Worm (Caenorhabditis elegans) whole organism, late embryonic: ENCODE results near the gene ncs-5.

Experiments
- C38D4.7 ChIP-seq: fragments of 200-800 bp; sonication (Bioruptor generic); optimal IDR thresholded peaks from 2 replicates; lab custom pipeline; 2018; ENCODE audit warnings: mild to moderate bottlenecking, missing genetic modification characterization, moderate library complexity, missing compliant biosample characterization
- K02D7.2 ChIP-seq: sonication (generic microtip); optimal IDR thresholded peaks from 2 replicates; lab custom pipeline; 2017; ENCODE audit warnings: mild to moderate bottlenecking, missing genetic modification characterization, missing compliant biosample characterization
- K09A11.1 ChIP-seq: sonication (generic microtip); optimal IDR thresholded peaks from 2 replicates; lab custom pipeline; 2017; ENCODE audit warnings: antibody characterized with exemption, mild to moderate bottlenecking, missing genetic modification characterization, missing compliant biosample characterization; ENCODE audit not compliant: insufficient read depth
- T23F11.4 ChIP-seq: fragments of 200-800 bp; sonication (Bioruptor generic); optimal IDR thresholded peaks from 2 replicates; lab custom pipeline; 2018; ENCODE audit warnings: mild to moderate bottlenecking, missing genetic modification characterization, missing compliant biosample characterization
- ahr-1 ChIP-seq: sonication (generic microtip); optimal IDR thresholded peaks from 2 replicates; lab custom pipeline; 2016; ENCODE audit warnings: missing genetic modification characterization, missing compliant biosample characterization
- ceh-14 ChIP-seq: sonication (generic microtip); optimal IDR thresholded peaks from 2 replicates; lab custom pipeline; 2016; ENCODE audit warnings: missing genotype, missing genetic modification characterization, missing compliant biosample characterization
- ceh-18 ChIP-seq: sonication (generic microtip); optimal IDR thresholded peaks from 2 replicates; lab custom pipeline; 2016; ENCODE audit warnings: missing genetic modification characterization, missing compliant biosample characterization
- ceh-19 ChIP-seq: fragments of 200-800 bp; sonication (Bioruptor generic); optimal IDR thresholded peaks from 2 replicates; lab custom pipeline; 2018; ENCODE audit warnings: mild to moderate bottlenecking, missing genetic modification characterization, missing compliant biosample characterization
- ceh-2 ChIP-seq: sonication (generic microtip); optimal IDR thresholded peaks from 2 replicates; lab custom pipeline; 2016; ENCODE audit warnings: missing genotype, missing genetic modification characterization, missing compliant biosample characterization
- ceh-22 ChIP-seq: sonication (generic microtip); optimal IDR thresholded peaks from 2 replicates; lab custom pipeline; 2017; ENCODE audit warnings: missing biosample characterization, missing genetic modification characterization
- ceh-30 ChIP-seq: fragments of 150-350 bp; optimal IDR thresholded peaks from 2 replicates; lab custom pipeline; 2014; ENCODE audit warnings: missing biosample characterization, missing genetic modification characterization
- ceh-31 ChIP-seq: sonication (generic microtip); optimal IDR thresholded peaks from 2 replicates; lab custom pipeline; 2016; ENCODE audit warnings: missing genetic modification characterization, missing compliant biosample characterization
- ceh-48 ChIP-seq: sonication (generic microtip); optimal IDR thresholded peaks from 2 replicates; lab custom pipeline; 2016; ENCODE audit warnings: missing genetic modification characterization, inconsistent platforms, missing compliant biosample characterization
- ceh-6 ChIP-seq: fragments of 200-800 bp; sonication (Bioruptor generic); optimal IDR thresholded peaks from 2 replicates; lab custom pipeline; 2018; ENCODE audit warnings: mild to moderate bottlenecking, missing genetic modification characterization, missing compliant biosample characterization
- che-1 ChIP-seq: sonication (generic microtip); optimal IDR thresholded peaks from 2 replicates; lab custom pipeline; 2016; ENCODE audit warnings: mild to moderate bottlenecking, missing genetic modification characterization, missing compliant biosample characterization
- dve-1 ChIP-seq: sonication (generic microtip); optimal IDR thresholded peaks from 2 replicates; lab custom pipeline; 2017; ENCODE audit warnings: antibody characterized with exemption, mild to moderate bottlenecking, missing genetic modification characterization, missing compliant biosample characterization
- elt-4 ChIP-seq: sonication (generic microtip); optimal IDR thresholded peaks from 2 replicates; lab custom pipeline; 2016; ENCODE audit warnings: missing genetic modification characterization, missing compliant biosample characterization
- ets-4 ChIP-seq: sonication (generic microtip); optimal IDR thresholded peaks from 2 replicates; lab custom pipeline; 2016; ENCODE audit warnings: missing genetic modification characterization, missing compliant biosample characterization
- eyg-1 ChIP-seq: sonication (generic microtip); optimal IDR thresholded peaks from 2 replicates; lab custom pipeline; 2016; ENCODE audit warnings: missing genotype, missing genetic modification characterization, missing compliant biosample characterization
- fax-1 ChIP-seq: sonication (generic microtip); optimal IDR thresholded peaks from 2 replicates; lab custom pipeline; 2016; ENCODE audit warnings: missing genotype, missing genetic modification characterization, missing compliant biosample characterization
- fkh-6 ChIP-seq: sonication (generic microtip); optimal IDR thresholded peaks from 2 replicates; lab custom pipeline; 2016; ENCODE audit warnings: missing genetic modification characterization, missing compliant biosample characterization
- hlh-15 ChIP-seq: sonication (generic microtip); optimal IDR thresholded peaks from 2 replicates; lab custom pipeline; 2016; ENCODE audit warnings: missing genetic modification characterization, missing compliant biosample characterization
- hlh-30 ChIP-seq: sonication (generic microtip); optimal IDR thresholded peaks from 2 replicates; lab custom pipeline; 2017; ENCODE audit warnings: antibody characterized with exemption, missing genetic modification characterization, missing compliant biosample characterization; ENCODE audit not compliant: insufficient read depth
- hlh-6 ChIP-seq: sonication (generic microtip); optimal IDR thresholded peaks from 2 replicates; lab custom pipeline; 2016; ENCODE audit warnings: missing genotype, missing genetic modification characterization, missing compliant biosample characterization
- madf-2 ChIP-seq: sonication (generic microtip); optimal IDR thresholded peaks from 2 replicates; lab custom pipeline; 2017; ENCODE audit warnings: missing genetic modification characterization, missing compliant biosample characterization
- mec-3 ChIP-seq: sonication (generic microtip); optimal IDR thresholded peaks from 2 replicates; lab custom pipeline; 2016; ENCODE audit warnings: borderline replicate concordance, missing genetic modification characterization, missing compliant biosample characterization
- nhr-11 ChIP-seq: fragments of 150-350 bp; optimal IDR thresholded peaks from 2 replicates; lab custom pipeline; 2014; ENCODE audit warnings: missing biosample characterization, missing genetic modification characterization
- nhr-232 ChIP-seq: sonication (generic microtip); optimal IDR thresholded peaks from 2 replicates; lab custom pipeline; 2016; ENCODE audit warnings: missing genetic modification characterization, missing compliant biosample characterization
- npax-4 ChIP-seq: sonication (generic microtip); optimal IDR thresholded peaks from 2 replicates; lab custom pipeline; 2016; ENCODE audit warnings: missing genetic modification characterization, missing compliant biosample characterization
- odd-2 ChIP-seq: sonication (generic microtip); optimal IDR thresholded peaks from 2 replicates; lab custom pipeline; 2017; ENCODE audit warnings: antibody characterized with exemption, mild to moderate bottlenecking, missing genetic modification characterization, missing compliant biosample characterization
- pat-9 ChIP-seq: fragments of 200-800 bp; sonication (Bioruptor generic); optimal IDR thresholded peaks from 2 replicates; lab custom pipeline; 2018; ENCODE audit warnings: mild to moderate bottlenecking, missing genetic modification characterization, moderate library complexity, missing compliant biosample characterization
- pax-1 ChIP-seq: fragments of 150-350 bp; optimal IDR thresholded peaks from 2 replicates; lab custom pipeline; 2014; ENCODE audit warnings: missing biosample characterization, missing genetic modification characterization
- ref-2 ChIP-seq: sonication (generic microtip); optimal IDR thresholded peaks from 2 replicates; lab custom pipeline; 2016; ENCODE audit warnings: missing genetic modification characterization, missing compliant biosample characterization
- rnt-1 ChIP-seq: sonication (generic microtip); optimal IDR thresholded peaks from 2 replicates; lab custom pipeline; 2016; ENCODE audit warnings: missing genetic modification characterization, missing compliant biosample characterization
- sdc-2 ChIP-seq: sonication (generic microtip); optimal IDR thresholded peaks from 2 replicates; lab custom pipeline; 2016; ENCODE audit warnings: missing genotype, missing genetic modification characterization, missing compliant biosample characterization
- sox-2 ChIP-seq: fragments of 200-800 bp; sonication (Bioruptor generic); IDR thresholded peaks from 2 replicates; pipeline ENCODE4 v1.3.6; 2022; ENCODE audit warnings: missing genetic modification reagents, missing genetic modification characterization, missing compliant biosample characterization
- sox-4 ChIP-seq: sonication (generic microtip); optimal IDR thresholded peaks from 2 replicates; lab custom pipeline; 2017; ENCODE audit warnings: mild to moderate bottlenecking, missing genetic modification characterization, inconsistent platforms, missing compliant biosample characterization
- syd-9 ChIP-seq: sonication (generic microtip); optimal IDR thresholded peaks from 2 replicates; lab custom pipeline; 2016; ENCODE audit warnings: mild to moderate bottlenecking, missing genetic modification characterization, moderate library complexity, missing compliant biosample characterization
- tbx-2 ChIP-seq: sonication (generic microtip); optimal IDR thresholded peaks from 2 replicates; lab custom pipeline; 2016; ENCODE audit warnings: missing genetic modification characterization, missing compliant biosample characterization
- tbx-7 ChIP-seq: sonication (generic microtip); optimal IDR thresholded peaks from 2 replicates; lab custom pipeline; 2016; ENCODE audit warnings: missing genotype, missing genetic modification characterization, missing compliant biosample characterization
- unc-55 ChIP-seq: sonication (generic microtip); optimal IDR thresholded peaks from 2 replicates; lab custom pipeline; 2017; ENCODE audit warnings: missing biosample characterization, missing genetic modification reagents, missing genetic modification characterization
- ztf-16 ChIP-seq: sonication (generic microtip); optimal IDR thresholded peaks from 2 replicates; lab custom pipeline; 2017; ENCODE audit warnings: missing genetic modification characterization, missing compliant biosample characterization

ncs-5 gene

DNA sequence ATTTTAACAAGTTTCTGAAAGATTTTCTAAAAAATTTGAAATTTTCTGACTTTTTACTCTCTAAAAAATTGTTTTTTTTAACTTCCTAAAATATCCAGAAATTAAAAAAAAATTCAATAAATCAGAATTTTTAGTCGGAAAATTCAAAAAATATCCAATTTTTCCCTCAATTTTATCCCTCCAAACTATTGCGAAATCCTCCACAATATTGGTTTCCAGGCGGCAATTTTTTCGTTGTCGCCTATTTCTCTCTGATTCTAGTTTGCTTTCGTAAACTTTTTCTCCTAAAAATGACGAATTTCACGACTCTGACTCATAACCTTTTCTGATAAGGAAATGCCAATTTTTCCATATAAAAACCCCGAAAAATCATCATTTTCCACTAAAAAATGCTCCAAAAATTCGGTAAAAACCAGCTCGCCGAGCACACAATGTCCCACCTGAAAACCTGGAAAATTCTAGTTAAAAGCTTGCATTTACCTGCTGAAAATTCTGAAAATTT, 32.1 kb upstream of the ncs-5 start, which contains the start of gene Y17D7B.2:
Gene Y17D7B.2 (plus strand): TSS at position 323 of the 502 bp plus-strand sequence.
- TF ChIP-seq mec-3 (tag; lab: Kevin White, UChicago) (no peak), nhr-11 (tag; lab: Kevin White, UChicago) (no peak), ceh-22 (tag; lab: Kevin White, UChicago) (no peak), nhr-232 (tag; lab: Kevin White, UChicago) (no peak), pax-1 (no peak), C38D4.7 (GFP tag; lab: Kevin White, UChicago) (no peak), tbx-7 (tag; lab: Kevin White, UChicago) (no peak), hlh-6 (tag; lab: Kevin White, UChicago) (no peak), madf-2 (tag; lab: Kevin White, UChicago) (no peak), syd-9 (tag; lab: Kevin White, UChicago) (no peak), sox-2 (no peak), ceh-30 (tag; lab: Kevin White, UChicago) (no peak), hlh-15 (tag; lab: Kevin White, UChicago) (no peak), T23F11.4 (GFP tag; lab: Kevin White, UChicago) (no peak), hlh-30 (no peak), ceh-18 (no peak), dve-1 (tag; lab: Kevin White, UChicago) (no peak), fax-1 (tag; lab: Kevin White, UChicago) (no peak), ahr-1 (tag; lab: Kevin White, UChicago) (no peak)
- TF ChIP-seq, all 69 proteins: peak for 0

DNA sequence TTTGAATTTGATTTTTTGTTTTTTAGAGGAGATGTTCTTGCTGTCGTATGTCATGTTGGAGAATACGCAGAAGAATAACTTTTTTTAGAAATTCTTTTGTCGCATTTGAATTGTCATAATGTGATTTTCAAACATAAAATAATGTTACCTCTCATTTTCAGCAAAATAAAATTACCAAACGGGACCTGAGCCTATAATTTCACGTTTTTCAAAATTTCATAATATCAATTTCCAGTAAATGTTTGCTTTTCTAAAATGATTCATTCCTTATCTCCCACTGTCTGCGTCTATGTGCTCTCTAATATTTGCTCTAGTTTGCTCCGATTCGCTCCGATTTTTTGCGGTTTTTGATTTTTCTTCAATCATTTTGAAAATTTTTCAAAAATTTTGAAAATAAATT, 28.9 kb upstream of the ncs-5 start, which contains the start of gene nhr-231:
Gene nhr-231 (plus strand): TSS at position 301 of the 400 bp plus-strand sequence.
- no peak for TF ChIP-seq pax-1
- no peak for TF ChIP-seq unc-55
- TF ChIP-seq sdc-2 = no peak
- no peak for TF ChIP-seq K09A11.1 (tag; lab: Kevin White, UChicago)
- TF ChIP-seq eyg-1 (tag; lab: Kevin White, UChicago) = no peak
- no peak for TF ChIP-seq T23F11.4 (GFP tag; lab: Kevin White, UChicago)
- no peak for TF ChIP-seq ceh-6
- TF ChIP-seq ceh-14 = no peak
- no peak for TF ChIP-seq ceh-19 (GFP tag; lab: Kevin White, UChicago)
- no peak for TF ChIP-seq K02D7.2
- no peak for TF ChIP-seq ceh-48 (tag; lab: Kevin White, UChicago)
- TF ChIP-seq che-1 (tag; lab: Kevin White, UChicago) = no peak
- TF ChIP-seq, all 69 proteins: peak for 0

DNA sequence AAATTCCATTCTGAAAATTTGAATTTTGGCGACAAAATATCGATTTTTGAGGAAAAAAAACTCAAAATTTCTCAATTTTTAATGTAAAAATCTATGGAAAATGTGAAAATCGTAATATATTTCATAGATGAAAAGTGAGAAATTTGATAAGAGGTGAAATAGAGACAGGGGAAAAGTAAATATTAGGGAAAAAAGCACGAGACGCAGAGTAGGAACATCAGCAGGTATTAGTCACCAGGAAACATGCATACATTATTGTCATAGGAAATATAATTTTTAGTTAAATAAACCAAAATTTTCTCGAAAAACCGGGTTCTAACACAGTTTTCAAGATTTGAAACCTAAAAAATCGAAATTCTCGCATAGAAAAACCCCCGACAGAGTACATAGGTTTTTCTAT, 18.8 kb upstream of the ncs-5 start, which contains the start of gene nhr-170:
Gene nhr-170 (minus strand): TSS at position 16 of the 400 bp plus-strand sequence.
- TF ChIP-seq elt-4 (tag; lab: Kevin White, UChicago) (no peak), tbx-2 (tag; lab: Kevin White, UChicago) (no peak), ceh-14 (no peak), npax-4 (tag; lab: Kevin White, UChicago) (no peak), ets-4 (no peak), hlh-6 (tag; lab: Kevin White, UChicago) (no peak), odd-2 (tag; lab: Kevin White, UChicago) (no peak), ceh-19 (GFP tag; lab: Kevin White, UChicago) (no peak), syd-9 (tag; lab: Kevin White, UChicago) (no peak), ztf-16 (tag; lab: Kevin White, UChicago) (no peak), ceh-30 (tag; lab: Kevin White, UChicago) (no peak), sox-4 (no peak), hlh-15 (tag; lab: Kevin White, UChicago) (no peak)
- TF ChIP-seq, all 69 proteins: peak for 0

DNA sequence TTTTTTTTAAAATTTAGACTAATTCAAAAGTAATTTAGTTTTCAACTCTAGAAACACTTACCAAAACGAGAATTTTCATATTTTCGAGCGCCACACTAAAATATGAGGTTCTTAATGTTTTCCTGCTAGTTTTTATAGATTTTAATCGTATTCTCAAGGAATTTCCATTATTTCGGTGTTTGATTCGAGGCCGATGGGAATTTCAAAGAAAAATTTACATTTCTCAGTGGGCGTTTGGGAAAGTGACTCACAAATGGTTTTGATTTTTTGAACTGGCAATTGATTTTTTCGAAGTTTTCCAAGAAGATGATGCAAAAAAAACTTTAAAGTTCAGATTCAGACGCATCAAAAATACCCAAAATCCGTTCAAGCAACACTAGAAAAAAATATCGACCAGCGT, 17.5 kb upstream of the ncs-5 start, which contains the start of gene C54E10.11:
Gene C54E10.11 (minus strand): TSS at position 101 of the 400 bp plus-strand sequence.
- TF ChIP-seq hlh-6 (tag; lab: Kevin White, UChicago) (no peak), fkh-6 (tag; lab: Kevin White, UChicago) (no peak), ceh-2 (tag; lab: Kevin White, UChicago) (no peak), ref-2 (no peak), rnt-1 (no peak), odd-2 (tag; lab: Kevin White, UChicago) (no peak), ceh-31 (tag; lab: Kevin White, UChicago) (no peak), nhr-11 (tag; lab: Kevin White, UChicago) (no peak), sdc-2 (no peak), pax-1 (no peak), hlh-15 (tag; lab: Kevin White, UChicago) (no peak), tbx-7 (tag; lab: Kevin White, UChicago) (no peak), pat-9 (tag; lab: Kevin White, UChicago) (no peak)
- TF ChIP-seq, all 69 proteins: peak for 0
